Worm (Caenorhabditis elegans) whole organism, late embryonic: ENCODE measurements around the gene C03H5.9.

ENCODE experiments used
- Y22D7AL.16 ChIP-seq: sonication (generic microtip); optimal IDR thresholded peaks from 2 replicates; lab custom pipeline; 2016; ENCODE audit warnings: missing genetic modification characterization, missing compliant biosample characterization
- ama-1 ChIP-seq: fragments of 150-350 bp; optimal IDR thresholded peaks from 2 replicates; lab custom pipeline; 2014
- ceh-22 ChIP-seq: sonication (generic microtip); optimal IDR thresholded peaks from 2 replicates; lab custom pipeline; 2017; ENCODE audit warnings: missing biosample characterization, missing genetic modification characterization
- nfya-1 ChIP-seq: sonication (generic microtip); optimal IDR thresholded peaks from 2 replicates; lab custom pipeline; 2017; ENCODE audit warnings: missing genetic modification characterization, mild to moderate bottlenecking, missing compliant biosample characterization, antibody characterized with exemption, moderate library complexity
- nhr-11 ChIP-seq: fragments of 150-350 bp; optimal IDR thresholded peaks from 2 replicates; lab custom pipeline; 2014; ENCODE audit warnings: missing biosample characterization, missing genetic modification characterization
- pha-4 ChIP-seq: fragments of 150-350 bp; optimal IDR thresholded peaks from 2 replicates; lab custom pipeline; 2018; ENCODE audit warnings: missing biosample characterization, missing genetic modification reagents, missing genetic modification characterization
- pqm-1 ChIP-seq: sonication (generic microtip); optimal IDR thresholded peaks from 2 replicates; lab custom pipeline; 2016; ENCODE audit warnings: missing genetic modification characterization, missing compliant biosample characterization
- sdc-2 ChIP-seq: sonication (generic microtip); optimal IDR thresholded peaks from 2 replicates; lab custom pipeline; 2016; ENCODE audit warnings: missing genotype, missing genetic modification characterization, missing compliant biosample characterization
- sox-4 ChIP-seq: sonication (generic microtip); optimal IDR thresholded peaks from 2 replicates; lab custom pipeline; 2017; ENCODE audit warnings: mild to moderate bottlenecking, missing genetic modification characterization, inconsistent platforms, missing compliant biosample characterization
- unc-3 ChIP-seq, 2 experiments: fragments of 200-800 bp in 1 of 2; sonication (Bioruptor generic) in 1 of 2; sonication (generic microtip) in 1 of 2; conservative IDR thresholded peaks in 1 of 2; optimal IDR thresholded peaks in 1 of 2; 2 replicates each; pipeline versions ENCODE4 v1.3.6 to Lab custom; 2016 to 2022; ENCODE audit warnings: missing compliant biosample characterization in 2 of 2, missing genetic modification characterization in 2 of 2, missing genetic modification reagents in 1 of 2

DNA sequence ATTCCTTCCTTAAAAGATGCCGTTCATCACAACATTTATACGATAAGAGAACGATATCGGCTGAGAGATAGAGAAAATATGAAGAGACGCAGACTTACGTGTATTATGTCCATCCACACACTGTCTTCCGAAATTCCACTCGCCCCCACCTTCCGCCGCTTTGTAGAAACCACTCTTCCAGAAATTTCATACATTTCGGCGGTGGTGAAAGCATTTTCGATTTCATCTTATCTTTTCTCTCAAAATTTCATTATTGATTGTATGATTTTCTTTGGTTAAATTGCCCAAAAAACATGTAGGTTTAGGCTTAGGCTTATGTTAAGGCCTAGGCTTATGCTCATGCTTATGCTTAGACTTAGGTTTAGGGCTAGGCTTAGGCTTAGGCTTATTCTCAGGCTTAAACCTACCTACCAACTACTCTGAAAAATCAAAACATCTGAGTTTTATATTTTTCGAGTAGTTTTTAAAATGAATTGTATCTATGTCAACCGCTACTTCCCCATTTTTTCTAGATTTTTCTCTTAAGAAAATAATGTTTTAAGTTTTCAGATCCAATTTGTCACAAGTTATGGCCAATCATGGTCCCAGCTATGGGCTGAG lies 41.1 kb upstream of the C03H5.9 start, which contains the start of gene cpn-2:
- TF ChIP-seq unc-3 (GFP tag; conservative IDR thresholded peaks at IDR 0.05; lab: Robert Waterston, UW) (no peak), unc-3 (tag; optimal IDR thresholded peaks at IDR 0.05; lab: Kevin White, UChicago) (no peak), sox-4 (no peak), pha-4 (tag; lab: Kevin White, UChicago) (no peak), sdc-2 (no peak), nfya-1 (tag; lab: Kevin White, UChicago) (peak; percentile 27), pqm-1 (tag; lab: Kevin White, UChicago) (no peak), ceh-22 (tag; lab: Kevin White, UChicago) (no peak), nhr-11 (tag; lab: Kevin White, UChicago) (no peak), ama-1 (lab: Kevin White, UChicago) (no peak), Y22D7AL.16 (no peak)
